Worm (Caenorhabditis elegans) whole organism, late embryonic: Measurements from ENCODE around the gene R03A10.5.

Experiments
- C08G9.2 ChIP-seq: sonication (generic microtip); optimal IDR thresholded peaks from 2 replicates; lab custom pipeline; 2016; ENCODE audit warnings: mild to moderate bottlenecking, missing genetic modification characterization, moderate library complexity, missing compliant biosample characterization
- T23F11.4 ChIP-seq: fragments of 200-800 bp; sonication (Bioruptor generic); optimal IDR thresholded peaks from 2 replicates; lab custom pipeline; 2018; ENCODE audit warnings: mild to moderate bottlenecking, missing genetic modification characterization, missing compliant biosample characterization
- Y22D7AL.16 ChIP-seq: sonication (generic microtip); optimal IDR thresholded peaks from 2 replicates; lab custom pipeline; 2016; ENCODE audit warnings: missing genetic modification characterization, missing compliant biosample characterization
- ceh-14 ChIP-seq: sonication (generic microtip); optimal IDR thresholded peaks from 2 replicates; lab custom pipeline; 2016; ENCODE audit warnings: missing genotype, missing genetic modification characterization, missing compliant biosample characterization
- ceh-2 ChIP-seq: sonication (generic microtip); optimal IDR thresholded peaks from 2 replicates; lab custom pipeline; 2016; ENCODE audit warnings: missing genotype, missing genetic modification characterization, missing compliant biosample characterization
- ceh-22 ChIP-seq: sonication (generic microtip); optimal IDR thresholded peaks from 2 replicates; lab custom pipeline; 2017; ENCODE audit warnings: missing biosample characterization, missing genetic modification characterization
- ceh-31 ChIP-seq: sonication (generic microtip); optimal IDR thresholded peaks from 2 replicates; lab custom pipeline; 2016; ENCODE audit warnings: missing genetic modification characterization, missing compliant biosample characterization
- ceh-45 ChIP-seq: fragments of 200-800 bp; sonication (Bioruptor generic); IDR thresholded peaks from 2 replicates; pipeline ENCODE4 v1.3.6; 2022; ENCODE audit warnings: missing genetic modification reagents, missing genetic modification characterization, missing compliant biosample characterization
- ceh-48 ChIP-seq: sonication (generic microtip); optimal IDR thresholded peaks from 2 replicates; lab custom pipeline; 2016; ENCODE audit warnings: missing genetic modification characterization, inconsistent platforms, missing compliant biosample characterization
- dmd-4 ChIP-seq: sonication (generic microtip); optimal IDR thresholded peaks from 2 replicates; lab custom pipeline; 2016; ENCODE audit warnings: borderline replicate concordance, missing genetic modification characterization, missing compliant biosample characterization
- dve-1 ChIP-seq: sonication (generic microtip); optimal IDR thresholded peaks from 2 replicates; lab custom pipeline; 2017; ENCODE audit warnings: antibody characterized with exemption, mild to moderate bottlenecking, missing genetic modification characterization, missing compliant biosample characterization
- elt-2 ChIP-seq: sonication (generic microtip); optimal IDR thresholded peaks from 2 replicates; lab custom pipeline; 2016; ENCODE audit warnings: missing genetic modification reagents, missing genetic modification characterization, missing compliant biosample characterization
- elt-4 ChIP-seq: sonication (generic microtip); optimal IDR thresholded peaks from 2 replicates; lab custom pipeline; 2016; ENCODE audit warnings: missing genetic modification characterization, missing compliant biosample characterization
- fax-1 ChIP-seq: sonication (generic microtip); optimal IDR thresholded peaks from 2 replicates; lab custom pipeline; 2016; ENCODE audit warnings: missing genotype, missing genetic modification characterization, missing compliant biosample characterization
- hlh-13 ChIP-seq: fragments of 200-800 bp; sonication (Bioruptor generic); optimal IDR thresholded peaks from 2 replicates; lab custom pipeline; 2018; ENCODE audit warnings: mild to moderate bottlenecking, missing genetic modification characterization, missing compliant biosample characterization
- hlh-30 ChIP-seq: sonication (generic microtip); optimal IDR thresholded peaks from 2 replicates; lab custom pipeline; 2017; ENCODE audit warnings: antibody characterized with exemption, missing genetic modification characterization, missing compliant biosample characterization; ENCODE audit not compliant: insufficient read depth
- lim-6 ChIP-seq: sonication (generic microtip); optimal IDR thresholded peaks from 2 replicates; lab custom pipeline; 2016; ENCODE audit warnings: missing genetic modification characterization, missing compliant biosample characterization
- lin-11 ChIP-seq: fragments of 200-800 bp; sonication (Bioruptor generic); optimal IDR thresholded peaks from 2 replicates; lab custom pipeline; 2018; ENCODE audit warnings: mild to moderate bottlenecking, missing genetic modification characterization, missing compliant biosample characterization
- madf-2 ChIP-seq: sonication (generic microtip); optimal IDR thresholded peaks from 2 replicates; lab custom pipeline; 2017; ENCODE audit warnings: missing genetic modification characterization, missing compliant biosample characterization
- nfya-1 ChIP-seq: sonication (generic microtip); optimal IDR thresholded peaks from 2 replicates; lab custom pipeline; 2017; ENCODE audit warnings: missing genetic modification characterization, mild to moderate bottlenecking, missing compliant biosample characterization, antibody characterized with exemption, moderate library complexity
- nhr-232 ChIP-seq: sonication (generic microtip); optimal IDR thresholded peaks from 2 replicates; lab custom pipeline; 2016; ENCODE audit warnings: missing genetic modification characterization, missing compliant biosample characterization
- pag-3 ChIP-seq: sonication (generic microtip); optimal IDR thresholded peaks from 2 replicates; lab custom pipeline; 2016; ENCODE audit warnings: missing compliant biosample characterization, missing genetic modification characterization, borderline replicate concordance
- pax-1 ChIP-seq: fragments of 150-350 bp; optimal IDR thresholded peaks from 2 replicates; lab custom pipeline; 2014; ENCODE audit warnings: missing biosample characterization, missing genetic modification characterization
- pha-2 ChIP-seq: sonication (generic microtip); optimal IDR thresholded peaks from 2 replicates; lab custom pipeline; 2017; ENCODE audit warnings: mild to moderate bottlenecking, missing genetic modification characterization, missing compliant biosample characterization
- pros-1 ChIP-seq: fragments of 150-350 bp; optimal IDR thresholded peaks from 2 replicates; lab custom pipeline; 2014; ENCODE audit warnings: missing biosample characterization, missing genetic modification reagents, missing genetic modification characterization
- rnt-1 ChIP-seq: sonication (generic microtip); optimal IDR thresholded peaks from 2 replicates; lab custom pipeline; 2016; ENCODE audit warnings: missing genetic modification characterization, missing compliant biosample characterization
- sdc-2 ChIP-seq: sonication (generic microtip); optimal IDR thresholded peaks from 2 replicates; lab custom pipeline; 2016; ENCODE audit warnings: missing genotype, missing genetic modification characterization, missing compliant biosample characterization
- sox-4 ChIP-seq: sonication (generic microtip); optimal IDR thresholded peaks from 2 replicates; lab custom pipeline; 2017; ENCODE audit warnings: mild to moderate bottlenecking, missing genetic modification characterization, inconsistent platforms, missing compliant biosample characterization
- ttx-3 ChIP-seq: sonication (generic microtip); optimal IDR thresholded peaks from 2 replicates; lab custom pipeline; 2016; ENCODE audit warnings: missing genetic modification reagents, missing genetic modification characterization, missing compliant biosample characterization
- unc-3 ChIP-seq, 2 experiments: fragments of 200-800 bp in 1 of 2; sonication (Bioruptor generic) in 1 of 2; sonication (generic microtip) in 1 of 2; conservative IDR thresholded peaks in 1 of 2; optimal IDR thresholded peaks in 1 of 2; 2 replicates each; pipeline versions ENCODE4 v1.3.6 to Lab custom; 2016 to 2022; ENCODE audit warnings: missing compliant biosample characterization in 2 of 2, missing genetic modification characterization in 2 of 2, missing genetic modification reagents in 1 of 2
- zip-5 ChIP-seq: sonication (generic microtip); optimal IDR thresholded peaks from 2 replicates; lab custom pipeline; 2016; ENCODE audit warnings: missing genetic modification characterization, missing compliant biosample characterization

The R03A10.5 gene

DNA sequence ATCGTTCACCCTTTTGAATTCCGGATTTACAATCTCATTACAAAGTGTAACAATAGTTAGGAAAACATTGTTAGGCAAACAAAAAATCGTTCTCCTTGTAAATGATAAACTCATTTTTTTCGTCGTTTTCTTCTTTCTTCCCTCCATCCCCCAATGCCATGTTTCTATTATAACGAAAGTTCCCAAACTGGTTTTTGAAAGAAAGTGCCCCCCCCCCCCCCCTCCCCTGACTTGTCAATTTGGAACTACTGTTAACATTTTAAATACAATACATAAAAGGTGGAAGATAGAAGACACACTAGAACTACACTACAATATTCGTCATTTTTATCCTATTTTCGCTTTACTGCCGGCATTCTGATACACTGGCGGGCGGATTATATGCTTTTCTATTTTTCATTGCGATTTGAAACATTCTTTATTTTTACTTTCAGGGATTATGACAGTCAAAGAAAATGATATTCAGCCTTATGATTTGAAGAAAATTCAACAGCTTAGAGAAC is at the start of gene R03A10.5:
R03A10.5 (plus strand) TSS at position 431 of the 503 bp plus-strand sequence.
- TF ChIP-seq hlh-30 (tag; lab: Kevin White, UChicago) (no peak), zip-5 (no peak), pax-1 (tag; lab: Kevin White, UChicago) (no peak), pros-1 (tag; lab: Kevin White, UChicago) (no peak), sdc-2 (no peak), madf-2 (tag; lab: Kevin White, UChicago) (no peak), C08G9.2 (tag; lab: Kevin White, UChicago) (no peak), unc-3 (GFP tag; conservative IDR thresholded peaks at IDR 0.05; lab: Robert Waterston, UW) (no peak), unc-3 (tag; optimal IDR thresholded peaks at IDR 0.05; lab: Kevin White, UChicago) (no peak), pag-3 (tag; lab: Kevin White, UChicago) (no peak), fax-1 (tag; lab: Kevin White, UChicago) (no peak), ceh-48 (tag; lab: Kevin White, UChicago) (no peak), ttx-3 (no peak), nfya-1 (tag; lab: Kevin White, UChicago) (no peak)

ce11 chrX:15407631-15408030 is 38.9 kb upstream of the R03A10.5 start, which contains the start of gene psa-3:
Gene psa-3, plus strand, starts transcription at chrX:15407931.
- no peak for TF ChIP-seq ceh-14 (tag; lab: Kevin White, UChicago)

DNA sequence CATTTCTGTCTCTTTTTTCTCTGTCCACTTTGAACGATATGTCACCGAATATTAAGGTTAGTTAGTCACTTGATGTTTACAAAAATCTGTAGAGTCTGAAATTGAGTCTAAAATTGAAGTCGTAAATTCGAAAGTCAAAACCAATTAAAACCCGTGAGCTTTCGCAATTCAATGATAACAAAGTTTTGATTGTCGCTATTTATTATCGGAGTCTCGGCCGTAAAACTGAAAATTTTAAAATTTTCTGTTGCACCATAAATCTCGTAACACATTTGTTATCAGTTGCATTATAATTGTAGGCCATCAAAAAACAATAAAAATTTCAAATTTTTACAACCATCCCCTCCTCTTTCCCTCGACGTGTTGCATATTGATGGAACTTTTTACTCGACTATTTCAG is 37.9 kb upstream of the R03A10.5 start:
- no peak for TF ChIP-seq ceh-22

DNA sequence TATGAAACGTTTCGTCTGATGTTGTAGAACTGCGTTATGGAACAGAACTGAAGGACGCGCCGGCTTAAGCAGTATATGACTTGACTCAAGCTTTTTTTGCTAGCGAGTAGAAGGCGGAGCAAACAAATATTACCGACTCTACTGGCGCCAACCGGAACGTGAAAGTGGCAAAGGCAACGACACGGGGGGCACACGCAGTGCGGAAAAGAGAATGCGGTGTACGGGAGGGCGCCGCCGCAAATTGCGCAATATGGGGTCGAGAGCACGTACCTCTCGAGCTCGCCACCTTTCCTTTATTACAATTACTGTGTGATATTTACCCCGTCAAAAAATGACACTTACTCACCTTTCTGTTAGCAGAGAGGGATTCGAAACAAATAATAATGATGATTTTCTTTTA is 31.3 kb upstream of the R03A10.5 start, which contains the start of gene pqn-36:
pqn-36 (minus strand) TSS at position 268 of the 400 bp plus-strand sequence.
- TF ChIP-seq hlh-13 (GFP tag; lab: Kevin White, UChicago) (no peak), lin-11 (tag; lab: Kevin White, UChicago) (no peak), ceh-2 (no peak), Y22D7AL.16 (tag; lab: Kevin White, UChicago) (no peak), sox-4 (tag; lab: Kevin White, UChicago) (no peak), nhr-232 (tag; lab: Kevin White, UChicago) (no peak), ceh-22 (no peak), ceh-48 (tag; lab: Kevin White, UChicago) (no peak), ceh-45 (GFP tag; lab: Robert Waterston, UW) (no peak), pha-2 (no peak), T23F11.4 (GFP tag; lab: Kevin White, UChicago) (no peak), elt-4 (tag; lab: Kevin White, UChicago) (no peak), elt-2 (tag; lab: Kevin White, UChicago) (no peak), dmd-4 (no peak), ceh-31 (tag; lab: Kevin White, UChicago) (no peak)

DNA sequence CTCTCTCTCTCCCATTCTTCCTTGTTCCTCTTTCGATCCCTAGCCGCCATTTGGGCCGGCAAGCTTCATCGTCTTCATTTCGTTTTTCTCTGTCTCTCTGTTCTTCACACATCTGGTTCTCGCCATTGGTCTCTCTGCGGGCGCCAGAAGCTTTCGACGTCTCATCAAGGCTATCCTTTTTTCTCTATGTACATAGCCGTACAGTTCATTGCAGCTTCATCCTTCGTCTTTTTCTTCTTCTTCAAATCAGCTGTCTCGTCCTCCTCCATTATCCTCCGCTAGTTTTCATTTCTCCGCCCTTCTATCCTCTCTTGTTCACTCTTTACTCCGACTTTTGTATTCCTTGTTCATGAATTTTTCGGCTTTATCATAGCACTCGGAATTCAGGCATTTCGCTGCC is 25.9 kb upstream of the R03A10.5 start, which contains the start of gene F39D8.3:
F39D8.3 (plus strand) TSS at position 301 of the 400 bp plus-strand sequence.
- no peak for TF ChIP-seq sdc-2
- TF ChIP-seq dve-1 (tag; lab: Kevin White, UChicago): no peak
- no peak for TF ChIP-seq ceh-14 (tag; lab: Kevin White, UChicago)
- no peak for TF ChIP-seq sox-4 (tag; lab: Kevin White, UChicago)
- TF ChIP-seq rnt-1 (tag; lab: Kevin White, UChicago): no peak
- TF ChIP-seq lim-6 (tag; lab: Kevin White, UChicago): no peak
- TF ChIP-seq elt-4 (tag; lab: Kevin White, UChicago): no peak
- TF ChIP-seq zip-5: no peak
- TF ChIP-seq, all 69 proteins: peak for 0
